Fruit fly (Drosophila melanogaster) whole organism, embryonic: ENCODE data around the gene CG42579.

Experiments
- Antp ChIP-seq: fragments of 200-800 bp; sonication (Bioruptor generic); optimal IDR thresholded peaks from 3 replicates; lab custom pipeline; 2016; ENCODE audit warnings: missing biosample characterization, missing genetic modification characterization
- Atf6 ChIP-seq: fragments of 200-800 bp; sonication (Bioruptor generic); IDR thresholded peaks from 2 replicates; pipeline ENCODE4 v1.3.6; 2022; ENCODE audit warnings: missing biosample characterization, missing genetic modification characterization
- BtbVII ChIP-seq: fragments of 200-800 bp; sonication (Bioruptor generic); optimal IDR thresholded peaks from 3 replicates; lab custom pipeline; 2017; ENCODE audit warnings: missing biosample characterization, mild to moderate bottlenecking, missing genetic modification characterization
- CG10543 ChIP-seq: fragments of 200-800 bp; sonication (Bioruptor generic); optimal IDR thresholded peaks from 3 replicates; lab custom pipeline; 2017; ENCODE audit warnings: missing biosample characterization, mild to moderate bottlenecking, missing genetic modification characterization, moderate library complexity
- CG11723 ChIP-seq: fragments of 200-800 bp; sonication (Bioruptor generic); optimal IDR thresholded peaks from 2 replicates; lab custom pipeline; 2017; ENCODE audit warnings: missing biosample characterization, mild to moderate bottlenecking, missing genetic modification characterization
- CG12155 ChIP-seq: fragments of 200-800 bp; sonication (Bioruptor generic); optimal IDR thresholded peaks from 3 replicates; lab custom pipeline; 2016; ENCODE audit warnings: missing biosample characterization, missing genetic modification characterization
- CG13287 ChIP-seq: fragments of 200-800 bp; sonication (Bioruptor generic); IDR thresholded peaks from 2 replicates; pipeline ENCODE4 v1.3.6; 2022; ENCODE audit warnings: missing biosample characterization, missing genetic modification characterization; ENCODE audit not compliant: partially characterized antibody
- CG13424 ChIP-seq: fragments of 200-800 bp; sonication (Bioruptor generic); optimal IDR thresholded peaks from 2 replicates; lab custom pipeline; 2019; ENCODE audit warnings: missing biosample characterization, mild to moderate bottlenecking, missing genetic modification characterization, moderate library complexity
- CG14710 ChIP-seq: fragments of 200-800 bp; sonication (Bioruptor generic); optimal IDR thresholded peaks from 3 replicates; lab custom pipeline; 2019; ENCODE audit warnings: missing biosample characterization, mild to moderate bottlenecking, missing genetic modification characterization, moderate library complexity
- CG15514 ChIP-seq: fragments of 200-800 bp; sonication (Bioruptor generic); optimal IDR thresholded peaks from 3 replicates; lab custom pipeline; 2017; ENCODE audit warnings: missing biosample characterization, missing genetic modification characterization, mild to moderate bottlenecking, moderate library complexity, missing genetic modification reagents
- CG1602 ChIP-seq: fragments of 200-800 bp; sonication (Bioruptor generic); optimal IDR thresholded peaks from 3 replicates; lab custom pipeline; 2016; ENCODE audit warnings: missing biosample characterization, missing genetic modification characterization
- CG18476 ChIP-seq: fragments of 200-800 bp; sonication (Bioruptor generic); optimal IDR thresholded peaks from 2 replicates; lab custom pipeline; 2016; ENCODE audit warnings: missing biosample characterization, mild to moderate bottlenecking, missing genetic modification characterization
- CG18764 ChIP-seq: fragments of 200-800 bp; sonication (Bioruptor generic); optimal IDR thresholded peaks from 3 replicates; lab custom pipeline; 2016; ENCODE audit warnings: missing biosample characterization, missing genetic modification characterization
- CG2678 ChIP-seq: fragments of 200-800 bp; sonication (Bioruptor generic); optimal IDR thresholded peaks from 3 replicates; lab custom pipeline; 2019; ENCODE audit warnings: missing biosample characterization, mild to moderate bottlenecking, missing genetic modification characterization, moderate library complexity
- CG30431 ChIP-seq: fragments of 200-800 bp; sonication (Bioruptor generic); optimal IDR thresholded peaks from 2 replicates; lab custom pipeline; 2017; ENCODE audit warnings: missing biosample characterization, missing genetic modification characterization
- CG33557 ChIP-seq: fragments of 200-800 bp; sonication (Bioruptor generic); optimal IDR thresholded peaks from 2 replicates; lab custom pipeline; 2019; ENCODE audit warnings: missing biosample characterization, mild to moderate bottlenecking, missing genetic modification characterization, moderate library complexity
- CG4820 ChIP-seq: fragments of 200-800 bp; sonication (Bioruptor generic); optimal IDR thresholded peaks from 3 replicates; lab custom pipeline; 2016; ENCODE audit warnings: missing biosample characterization, missing genetic modification characterization
- CG5180 ChIP-seq: fragments of 200-800 bp; sonication (Bioruptor generic); optimal IDR thresholded peaks from 3 replicates; lab custom pipeline; 2017; ENCODE audit warnings: missing biosample characterization, missing genetic modification characterization, mild to moderate bottlenecking, moderate library complexity, missing genetic modification reagents
- CG6689 ChIP-seq: fragments of 200-800 bp; sonication (Bioruptor generic); IDR thresholded peaks from 2 replicates; pipeline ENCODE4 v1.3.6; 2022; ENCODE audit warnings: missing biosample characterization, missing genetic modification characterization
- CG9609 ChIP-seq: fragments of 200-800 bp; sonication (Bioruptor generic); optimal IDR thresholded peaks from 3 replicates; lab custom pipeline; 2016; ENCODE audit warnings: missing biosample characterization, missing genetic modification characterization
- Chrac-16 ChIP-seq: fragments of 200-800 bp; sonication (Bioruptor generic); optimal IDR thresholded peaks from 3 replicates; lab custom pipeline; 2016; ENCODE audit warnings: missing biosample characterization, missing genetic modification characterization
- Gug ChIP-seq: fragments of 200-800 bp; sonication (Bioruptor generic); IDR thresholded peaks from 4 replicates; pipeline ENCODE4 v1.3.6; 2022; ENCODE audit warnings: missing biosample characterization, missing genetic modification characterization
- H2.0 ChIP-seq: fragments of 200-800 bp; sonication (Bioruptor generic); IDR thresholded peaks from 2 replicates; pipeline ENCODE4 v1.3.6; 2022; ENCODE audit warnings: missing biosample characterization, missing genetic modification characterization
- Hr51 ChIP-seq, 2 experiments: fragments of 200-800 bp; sonication (Bioruptor generic); optimal IDR thresholded peaks; 2 replicates in 1 of 2; 3 replicates in 1 of 2; lab custom pipeline; 2016 to 2018; ENCODE audit warnings: missing biosample characterization in 2 of 2, missing genetic modification characterization in 2 of 2, mild to moderate bottlenecking in 1 of 2, moderate library complexity in 1 of 2
- Meics ChIP-seq: fragments of 200-800 bp; sonication (Bioruptor generic); optimal IDR thresholded peaks from 2 replicates; lab custom pipeline; 2017; ENCODE audit warnings: missing biosample characterization, mild to moderate bottlenecking, missing genetic modification characterization
- Mes4 ChIP-seq: fragments of 200-800 bp; sonication (Bioruptor generic); optimal IDR thresholded peaks from 2 replicates; lab custom pipeline; 2016; ENCODE audit warnings: missing biosample characterization, missing genetic modification characterization
- Mrtf ChIP-seq: fragments of 200-800 bp; sonication (Bioruptor generic); IDR thresholded peaks from 3 replicates; pipeline ENCODE4 v1.3.6; 2022; ENCODE audit warnings: missing biosample characterization, missing genetic modification characterization
- Pdp1 ChIP-seq, 2 experiments: fragments of 200-800 bp; sonication (Bioruptor generic); optimal IDR thresholded peaks; 3 replicates each; lab custom pipeline; 2016; ENCODE audit warnings: missing biosample characterization in 2 of 2, missing genetic modification characterization in 2 of 2, mild to moderate bottlenecking in 1 of 2, moderate library complexity in 1 of 2
- Taf1 ChIP-seq: fragments of 200-800 bp; sonication (Bioruptor generic); IDR thresholded peaks from 2 replicates; pipeline ENCODE4 v1.3.6; 2022; ENCODE audit warnings: missing biosample characterization, missing genetic modification characterization
- bab2 ChIP-seq: fragments of 200-800 bp; sonication (Bioruptor generic); optimal IDR thresholded peaks from 2 replicates; lab custom pipeline; 2016; ENCODE audit warnings: missing biosample characterization, missing genetic modification characterization
- bsh ChIP-seq, 2 experiments: fragments of 200-800 bp; sonication (Bioruptor generic); optimal IDR thresholded peaks; 2 replicates each; lab custom pipeline; 2017 to 2018; ENCODE audit warnings: mild to moderate bottlenecking in 2 of 2, missing biosample characterization in 2 of 2, missing genetic modification characterization in 2 of 2, moderate library complexity in 1 of 2
- chif ChIP-seq, 2 experiments: fragments of 200-800 bp; sonication (Bioruptor generic); optimal IDR thresholded peaks; 3 replicates each; lab custom pipeline; 2016; ENCODE audit warnings: missing biosample characterization in 2 of 2, missing genetic modification characterization in 2 of 2
- ci ChIP-seq: fragments of 200-800 bp; sonication (Bioruptor generic); IDR thresholded peaks from 3 replicates; pipeline ENCODE4 v1.3.6; 2022; ENCODE audit warnings: missing biosample characterization, missing genetic modification characterization
- eve ChIP-seq, 2 experiments: fragments of >200 bp; optimal IDR thresholded peaks; 2 replicates each; lab custom pipeline; 2017; ENCODE audit warnings: missing biosample characterization in 2 of 2, missing genetic modification characterization in 2 of 2
- gcm2 ChIP-seq: fragments of 200-800 bp; sonication (Bioruptor generic); optimal IDR thresholded peaks from 2 replicates; lab custom pipeline; 2016; ENCODE audit warnings: missing biosample characterization, missing genetic modification characterization
- insv ChIP-seq, 2 experiments: fragments of 200-800 bp; sonication (Bioruptor generic); optimal IDR thresholded peaks; 3 replicates each; lab custom pipeline; 2016 to 2018; ENCODE audit warnings: missing biosample characterization in 2 of 2, missing genetic modification characterization in 2 of 2
- jigr1 ChIP-seq: fragments of 200-800 bp; sonication (Bioruptor generic); IDR thresholded peaks from 3 replicates; pipeline ENCODE4 v1.3.6; 2022; ENCODE audit warnings: missing biosample characterization, missing genetic modification characterization
- lmd ChIP-seq: fragments of 200-800 bp; sonication (Bioruptor generic); IDR thresholded peaks from 2 replicates; pipeline ENCODE4 v1.3.6; 2022; ENCODE audit warnings: missing biosample characterization, missing genetic modification characterization
- lola ChIP-seq, 3 experiments: fragments of >200 bp in 2 of 3; fragments of 200-800 bp in 1 of 3; sonication (Bioruptor generic) in 1 of 3; optimal IDR thresholded peaks; 2 replicates each; lab custom pipeline; 2017 to 2019; ENCODE audit warnings: missing biosample characterization in 3 of 3, missing genetic modification characterization in 3 of 3, mild to moderate bottlenecking in 1 of 3, moderate library complexity in 1 of 3
- nmo ChIP-seq: fragments of 200-800 bp; sonication (Bioruptor generic); optimal IDR thresholded peaks from 2 replicates; lab custom pipeline; 2018; ENCODE audit warnings: missing biosample characterization, mild to moderate bottlenecking, missing genetic modification characterization, moderate library complexity
- onecut ChIP-seq: fragments of 200-800 bp; sonication (Bioruptor generic); IDR thresholded peaks from 2 replicates; pipeline ENCODE4 v1.3.6; 2022; ENCODE audit warnings: missing biosample characterization, missing genetic modification characterization
- ranshi ChIP-seq: fragments of 200-800 bp; sonication (Bioruptor generic); IDR thresholded peaks from 2 replicates; pipeline ENCODE4 v1.3.6; 2022; ENCODE audit warnings: missing biosample characterization, missing genetic modification characterization
- repo ChIP-seq: fragments of 200-800 bp; sonication (Bioruptor generic); optimal IDR thresholded peaks from 2 replicates; lab custom pipeline; 2016; ENCODE audit warnings: missing biosample characterization, missing genetic modification characterization
- slbo ChIP-seq: fragments of 200-800 bp; sonication (Bioruptor generic); IDR thresholded peaks from 2 replicates; pipeline ENCODE4 v1.3.6; 2022; ENCODE audit warnings: missing biosample characterization, missing genetic modification characterization
- stc ChIP-seq: fragments of 200-800 bp; sonication (Bioruptor generic); IDR thresholded peaks from 2 replicates; pipeline ENCODE4 v1.3.6; 2022; ENCODE audit warnings: missing biosample characterization, missing genetic modification characterization
- tio ChIP-seq: fragments of 200-800 bp; sonication (Bioruptor generic); optimal IDR thresholded peaks from 2 replicates; lab custom pipeline; 2017; ENCODE audit warnings: missing biosample characterization, missing genetic modification characterization, inconsistent platforms
- tll ChIP-seq, 2 experiments: fragments of 200-800 bp in 1 of 2; fragments of >200 bp in 1 of 2; sonication (Bioruptor generic) in 1 of 2; optimal IDR thresholded peaks; 2 replicates each; lab custom pipeline; 2017 to 2019; ENCODE audit warnings: missing biosample characterization in 2 of 2, missing genetic modification characterization in 2 of 2, mild to moderate bottlenecking in 1 of 2, moderate library complexity in 1 of 2
- unc-4 ChIP-seq: fragments of 200-800 bp; sonication (Bioruptor generic); IDR thresholded peaks from 2 replicates; pipeline ENCODE4 v1.3.6; 2022; ENCODE audit warnings: missing biosample characterization, missing genetic modification characterization; ENCODE audit not compliant: partially characterized antibody
- zfh2 ChIP-seq: fragments of 200-800 bp; sonication (Bioruptor generic); optimal IDR thresholded peaks from 2 replicates; lab custom pipeline; 2016; ENCODE audit warnings: missing biosample characterization, missing genetic modification characterization

CG42579 gene

dm6 chrX:20507785-20508184 lies 19.6 kb upstream of the CG42579 start (continued):
- TF ChIP-seq stc (GFP tag; lab: Robert Waterston, UW) (0 out of 2 replicates have a peak, but pooled peaks have one; percentile 33), CG12155 (GFP tag; lab: Kevin White, UChicago) (peak; percentile 18), unc-4 (GFP tag; lab: Robert Waterston, UW) (no peak), ranshi (GFP tag; lab: Robert Waterston, UW) (0 out of 2 replicates have a peak, but pooled peaks have one; percentile 24), lmd (GFP tag; lab: Robert Waterston, UW) (peak; percentile 60), Chrac-16 (GFP tag; lab: Kevin White, UChicago) (peak; percentile 50), nmo (GFP tag; lab: Kevin White, UChicago) (peak; percentile 48), CG6689 (peak; percentile 50), CG10543 (GFP tag; lab: Kevin White, UChicago) (peak; percentile 23), ci (GFP tag; lab: Robert Waterston, UW) (0 out of 3 replicates have a peak, but pooled peaks have one; percentile 48), Atf6 (GFP tag; lab: Robert Waterston, UW) (0 out of 2 replicates have a peak, but pooled peaks have one; percentile 39), CG15514 (GFP tag; lab: Kevin White, UChicago) (no peak), Taf1 (GFP tag; lab: Robert Waterston, UW) (no peak), zfh2 (GFP tag; lab: Kevin White, UChicago) (peak; percentile 4), CG18764 (peak; percentile 2), eve (GFP tag; optimal IDR thresholded peaks at IDR 0.05; lab: Kevin White, UChicago) (peak in 1 of 2 experiments; percentile 59), chif (GFP tag; optimal IDR thresholded peaks at IDR 0.05; lab: Kevin White, UChicago) (peak; percentile 36 to 41), insv (GFP tag; optimal IDR thresholded peaks at IDR 0.05; lab: Kevin White, UChicago) (no peak), onecut (GFP tag; lab: Robert Waterston, UW) (peak; percentile 8; the same call in 1 of the 2 replicates), Mrtf (GFP tag; lab: Robert Waterston, UW) (0 out of 3 replicates have a peak, but pooled peaks have one; percentile 34), CG4820 (GFP tag; lab: Kevin White, UChicago) (peak; percentile 35), Antp (GFP tag; lab: Kevin White, UChicago) (no peak), CG14710 (peak; percentile 21), H2.0 (GFP tag; lab: Robert Waterston, UW) (peak; percentile 47; the same call in 1 of the 2 replicates), gcm2 (GFP tag; lab: Kevin White, UChicago) (no peak), CG18476 (GFP tag; lab: Kevin White, UChicago) (peak; percentile 19), CG2678 (tag; lab: Kevin White, UChicago) (peak; percentile 62), CG30431 (peak; percentile 36), CG13424 (peak; percentile 53), slbo (peak; percentile 55), CG9609 (GFP tag; lab: Kevin White, UChicago) (no peak), Pdp1 (GFP tag; optimal IDR thresholded peaks at IDR 0.05; lab: Kevin White, UChicago) (peak; percentile 18 to 45), bab2 (peak; percentile 5), jigr1 (peak; percentile 58; the same call in 1 of the 3 replicates), CG1602 (GFP tag; lab: Kevin White, UChicago) (peak; percentile 31), Hr51 (GFP tag; optimal IDR thresholded peaks at IDR 0.05; lab: Kevin White, UChicago) (peak in 1 of 2 experiments; percentile 67), Meics (GFP tag; lab: Kevin White, UChicago) (peak; percentile 54), bsh (GFP tag; optimal IDR thresholded peaks at IDR 0.05; lab: Kevin White, UChicago) (peak; percentile 8 to 37), CG5180 (no peak), lola (GFP tag; optimal IDR thresholded peaks at IDR 0.05; lab: Kevin White, UChicago) (peak in 1 of 3 experiments; percentile 6), tll (GFP tag; optimal IDR thresholded peaks at IDR 0.05; lab: Kevin White, UChicago) (no peak), CG11723 (GFP tag; lab: Kevin White, UChicago) (peak; percentile 3), CG13287 (GFP tag; lab: Robert Waterston, UW) (no peak), tio (GFP tag; lab: Kevin White, UChicago) (peak; percentile 66), Mes4 (GFP tag; lab: Kevin White, UChicago) (peak; percentile 21), CG33557 (GFP tag; lab: Kevin White, UChicago) (no peak), BtbVII (peak; percentile 10), repo (no peak), Gug (peak; percentile 46; the same call in 1 of the 4 replicates)
